Fruit fly (Drosophila melanogaster): ENCODE measurements around the gene CG10654.

DNA sequence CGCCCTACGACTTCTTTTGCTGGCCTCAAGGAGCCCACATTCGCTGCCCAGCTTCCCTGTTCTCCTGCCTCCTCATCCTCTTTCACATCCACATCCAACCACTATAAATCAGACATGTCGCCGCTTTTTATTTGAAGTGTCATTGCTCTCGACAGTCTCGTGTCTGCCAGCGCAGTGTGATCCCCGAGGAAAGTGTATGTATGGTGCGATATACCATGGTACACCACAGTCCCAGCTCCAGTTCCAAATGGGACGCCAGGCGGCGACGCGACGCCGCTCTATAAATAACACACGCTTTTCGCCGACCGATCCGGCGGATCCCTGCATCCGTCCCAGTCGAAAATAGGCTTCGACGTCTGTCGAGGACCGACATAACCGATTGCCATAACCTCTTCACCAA lies 29.4 kb downstream of the CG10654 start:
- TF ChIP-seq OdsH (GFP tag; optimal IDR thresholded peaks at IDR 0.05) (no peak), dsf (GFP tag; optimal IDR thresholded peaks at IDR 0.05; ENCODE audit: borderline replicate concordance) (no peak), Myc (optimal IDR thresholded peaks at IDR 0.05) (no peak), tai (GFP tag; optimal IDR thresholded peaks at IDR 0.05) (no peak), sage (GFP tag; optimal IDR thresholded peaks at IDR 0.05) (no peak), Abd-B (GFP tag; optimal IDR thresholded peaks at IDR 0.05) (no peak), lola (GFP tag; optimal IDR thresholded peaks at IDR 0.05) (no peak), Dfd (GFP tag; optimal IDR thresholded peaks at IDR 0.05) (no peak), Hr83 (GFP tag; optimal IDR thresholded peaks at IDR 0.05; ENCODE audit: poor library complexity, severe bottlenecking) (no peak)

All from whole organism, wandering third instar larva.